Fruit fly (Drosophila melanogaster): ENCODE results near the gene sala.
A peak's percentile ranks its signal among the peaks of the same experiment; 100 is the strongest.

Gene sala

DNA sequence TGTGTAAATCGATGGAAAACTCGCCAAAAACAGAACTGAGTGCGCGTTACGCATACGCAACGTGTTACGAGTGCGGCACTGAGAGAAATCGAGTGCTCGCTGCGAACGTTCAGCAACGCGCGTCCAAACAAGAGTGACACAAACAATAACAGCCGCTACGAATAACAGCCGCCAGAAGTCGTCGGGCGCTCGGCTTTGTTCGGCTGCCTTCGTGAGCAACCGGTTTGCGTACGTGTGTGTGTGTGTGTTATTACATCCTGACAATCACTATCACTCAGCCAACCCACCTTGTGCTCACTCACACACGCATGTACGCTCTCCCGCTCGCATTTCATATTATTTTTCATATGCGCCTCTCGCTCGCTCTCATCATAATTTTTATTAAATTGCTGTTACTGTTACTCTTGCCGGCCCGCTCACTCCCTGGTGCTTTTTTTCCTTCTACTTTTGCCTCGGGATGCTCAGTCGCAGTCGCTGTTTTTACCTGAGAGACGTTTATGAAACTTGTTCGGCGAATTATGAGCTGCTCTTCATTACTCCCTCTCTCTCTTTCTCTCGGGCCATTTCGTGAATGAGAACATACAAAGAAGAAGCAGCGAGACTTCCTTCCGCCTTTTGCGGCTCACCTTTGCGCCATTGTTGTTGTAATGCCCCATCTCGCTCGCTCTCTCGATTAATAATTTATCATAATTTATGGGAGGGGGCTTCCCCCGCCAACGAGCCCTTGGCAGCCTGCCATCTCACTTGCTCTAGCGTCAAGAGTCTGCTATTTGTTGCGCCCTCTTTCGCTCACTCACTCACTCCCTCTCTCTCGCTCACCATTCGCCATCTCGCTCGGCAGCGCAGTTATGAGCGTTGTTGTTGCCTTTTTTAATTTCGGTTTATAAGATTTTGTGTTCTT, 38.8 kb upstream of the sala start, which contains the start of gene salm (continued):
- no peak for TF ChIP-seq jigr1 (GFP tag; IDR thresholded peaks at IDR 0.05)
- TF ChIP-seq kah (GFP tag; optimal IDR thresholded peaks at IDR 0.05) = no peak
- no peak for TF ChIP-seq PHDP (tag; optimal IDR thresholded peaks at IDR 0.05)
- no peak for TF ChIP-seq esg (GFP tag; conservative IDR thresholded peaks at IDR 0.05)
- TF ChIP-seq ham (GFP tag; IDR thresholded peaks at IDR 0.05) = no peak
- TF ChIP-seq h (optimal IDR thresholded peaks at IDR 0.05) = no peak
- no peak for TF ChIP-seq CG10543 (GFP tag; optimal IDR thresholded peaks at IDR 0.05)
- TF ChIP-seq Lpt (GFP tag; optimal IDR thresholded peaks at IDR 0.05) = no peak
- TF ChIP-seq HLH3B (GFP tag; IDR thresholded peaks at IDR 0.05) = no peak
- no peak for TF ChIP-seq CG11085 (GFP tag; IDR thresholded peaks at IDR 0.05)
- no peak for TF ChIP-seq luna (GFP tag; optimal IDR thresholded peaks at IDR 0.05)
- TF ChIP-seq CG15011 (GFP tag; optimal IDR thresholded peaks at IDR 0.05) = no peak
- TF ChIP-seq Adf1 (GFP tag; IDR thresholded peaks at IDR 0.05) = peak; percentile 76
- TF ChIP-seq maf-S (GFP tag; optimal IDR thresholded peaks at IDR 0.05) = no peak
- no peak for TF ChIP-seq emc (GFP tag; optimal IDR thresholded peaks at IDR 0.05)
- peak; percentile 88 for TF ChIP-seq zf30C (GFP tag; optimal IDR thresholded peaks at IDR 0.05)
- no peak for TF ChIP-seq Taf1 (GFP tag; IDR thresholded peaks at IDR 0.05)
- TF ChIP-seq cato (GFP tag; optimal IDR thresholded peaks at IDR 0.05; ENCODE audit: borderline replicate concordance) = no peak
- no peak for TF ChIP-seq nau (GFP tag; optimal IDR thresholded peaks at IDR 0.05)
- no peak for TF ChIP-seq pnt (GFP tag; optimal IDR thresholded peaks at IDR 0.05)
- no peak for TF ChIP-seq slp2 (GFP tag; optimal IDR thresholded peaks at IDR 0.05)
- no peak for TF ChIP-seq CG3995 (GFP tag; optimal IDR thresholded peaks at IDR 0.05)
- TF ChIP-seq CG8359 (GFP tag; optimal IDR thresholded peaks at IDR 0.05; ENCODE audit: borderline replicate concordance) = no peak
- no peak for TF ChIP-seq Doc3 (GFP tag; IDR thresholded peaks at IDR 0.05; ENCODE audit: partially characterized antibody)
- no peak for TF ChIP-seq bigmax (GFP tag; optimal IDR thresholded peaks at IDR 0.05)
- peak; percentile 22; the same call in 1 of the 3 replicates for TF ChIP-seq sr (GFP tag; IDR thresholded peaks at IDR 0.05)
- TF ChIP-seq gfzf (GFP tag; optimal IDR thresholded peaks at IDR 0.05) = no peak
- peak; percentile 13 for TF ChIP-seq CG10979 (tag; optimal IDR thresholded peaks at IDR 0.05)
- no peak for TF ChIP-seq ERR (GFP tag; optimal IDR thresholded peaks at IDR 0.05)
- no peak for TF ChIP-seq CG2129 (GFP tag; IDR thresholded peaks at IDR 0.05; ENCODE audit: partially characterized antibody)
- peak; percentile 48 for TF ChIP-seq ewg (GFP tag; optimal IDR thresholded peaks at IDR 0.05)
- TF ChIP-seq sim (GFP tag; IDR thresholded peaks at IDR 0.05) = 0 out of 2 replicates have a peak, but pooled peaks have one; percentile 7
- no peak for TF ChIP-seq psq (GFP tag; optimal IDR thresholded peaks at IDR 0.05)
- TF ChIP-seq CG17361 (GFP tag; IDR thresholded peaks at IDR 0.05) = no peak
- no peak for TF ChIP-seq HLH54F (GFP tag; optimal IDR thresholded peaks at IDR 0.05)
- TF ChIP-seq Rx (GFP tag; IDR thresholded peaks at IDR 0.05) = no peak
- 0 out of 3 replicates have a peak, but pooled peaks have one; percentile 43 for TF ChIP-seq hb (GFP tag; IDR thresholded peaks at IDR 0.05; ENCODE audit: partially characterized antibody)
- TF ChIP-seq zen2 (GFP tag; IDR thresholded peaks at IDR 0.05; ENCODE audit: partially characterized antibody) = 0 out of 3 replicates have a peak, but pooled peaks have one; percentile 35
- TF ChIP-seq CG12236 (GFP tag; optimal IDR thresholded peaks at IDR 0.05) = no peak
- no peak for TF ChIP-seq gem (tag; optimal IDR thresholded peaks at IDR 0.05)
- TF ChIP-seq CG4707 (GFP tag; optimal IDR thresholded peaks at IDR 0.05) = no peak
- TF ChIP-seq CG31441 (GFP tag; IDR thresholded peaks at IDR 0.05) = no peak
- TF ChIP-seq MESR4 (GFP tag; optimal IDR thresholded peaks at IDR 0.05) = no peak
- TF ChIP-seq CG4360 (GFP tag; IDR thresholded peaks at IDR 0.05) = peak; percentile 97
- no peak for TF ChIP-seq ase (GFP tag; IDR thresholded peaks at IDR 0.05)
- TF ChIP-seq Bteb2 (GFP tag; optimal IDR thresholded peaks at IDR 0.05) = no peak
- TF ChIP-seq CG17612 (GFP tag; IDR thresholded peaks at IDR 0.05) = no peak
- no peak for TF ChIP-seq fru (optimal IDR thresholded peaks at IDR 0.05)
- no peak for TF ChIP-seq NfI (GFP tag; optimal IDR thresholded peaks at IDR 0.05)
- no peak for TF ChIP-seq schlank (tag; optimal IDR thresholded peaks at IDR 0.05)
